Fruit fly (Drosophila melanogaster) S2 (cell line): ENCODE measurements around the gene CG1840.

Experiments
- CG8478 ChIP-seq: fragments of >200 bp; optimal IDR thresholded peaks from 2 replicates; lab custom pipeline; 2018
- CTCF ChIP-seq, 2 experiments: fragments of >200 bp; optimal IDR thresholded peaks; 2 replicates each; lab custom pipeline; 2018

dm6 chrX:11855950-11856349, 32.2 kb upstream of the CG1840 start:
- no peak for TF ChIP-seq CG8478 (lab: Kevin White, UChicago)
- TF ChIP-seq CTCF (optimal IDR thresholded peaks at IDR 0.05; lab: Kevin White, UChicago): no peak
